Fruit fly (Drosophila melanogaster): ENCODE measurements around the gene CCT1.

CCT1 gene

dm6 chr3R:22526353-22526907 is 35.2 kb upstream of the CCT1 start (continued):
- TF ChIP-seq Ada2b (GFP tag; IDR thresholded peaks at IDR 0.05) (peak; percentile 13; the same call in 1 of the 2 replicates), Hand (GFP tag; optimal IDR thresholded peaks at IDR 0.05) (no peak), CG11093 (GFP tag; IDR thresholded peaks at IDR 0.05) (no peak), fd3F (GFP tag; optimal IDR thresholded peaks at IDR 0.05) (no peak), Ets65A (GFP tag) (peak; percentile 93), jing (GFP tag; optimal IDR thresholded peaks at IDR 0.05) (no peak), CG17829 (tag; optimal IDR thresholded peaks at IDR 0.05) (peak; percentile 18), mam (GFP tag; optimal IDR thresholded peaks at IDR 0.05) (peak; percentile 41), tgo (GFP tag; IDR thresholded peaks at IDR 0.05) (no peak), CG32532 (GFP tag; IDR thresholded peaks at IDR 0.05) (peak; percentile 40; the same call in 1 of the 2 replicates), ato (GFP tag; IDR thresholded peaks at IDR 0.05; ENCODE audit: partially characterized antibody) (no peak), ranshi (GFP tag; IDR thresholded peaks at IDR 0.05) (peak; percentile 42; the same call in 1 of the 2 replicates), CG8290 (GFP tag; optimal IDR thresholded peaks at IDR 0.05) (no peak), CG8290 (tag; optimal IDR thresholded peaks at IDR 0.05) (peak in 1 of 2 experiments; percentile 42), CG7963 (GFP tag; IDR thresholded peaks at IDR 0.05; ENCODE audit: partially characterized antibody) (no peak), sens (GFP tag) (peak; percentile 72), CG12299 (tag; optimal IDR thresholded peaks at IDR 0.05) (no peak), CG18262 (tag; optimal IDR thresholded peaks at IDR 0.05) (peak; percentile 49), scrt (GFP tag; optimal IDR thresholded peaks at IDR 0.05) (no peak), Drgx (GFP tag; IDR thresholded peaks at IDR 0.05) (0 out of 2 replicates have a peak, but pooled peaks have one; percentile 19), nmo (GFP tag; optimal IDR thresholded peaks at IDR 0.05) (peak; percentile 42), trem (tag; optimal IDR thresholded peaks at IDR 0.05) (no peak), gcm (GFP tag; optimal IDR thresholded peaks at IDR 0.05) (no peak), CG17328 (GFP tag; IDR thresholded peaks at IDR 0.05) (peak; percentile 22; the same call in 1 of the 2 replicates), rib (GFP tag; IDR thresholded peaks at IDR 0.05) (no peak), CG10431 (GFP tag; optimal IDR thresholded peaks at IDR 0.05) (no peak), CG9215 (GFP tag; IDR thresholded peaks at IDR 0.05) (no peak), bsh (GFP tag; optimal IDR thresholded peaks at IDR 0.05) (no peak), pan (optimal IDR thresholded peaks at IDR 0.05) (no peak), pan (GFP tag; optimal IDR thresholded peaks at IDR 0.05 in 1 of 2, IDR thresholded peaks at IDR 0.05 in 1 of 2) (peak in 1 of 2 experiments; percentile 59), tup (GFP tag; optimal IDR thresholded peaks at IDR 0.05) (no peak), MBD-R2 (GFP tag; IDR thresholded peaks at IDR 0.05) (no peak; the same call in 1 of the 2 replicates), ssp (GFP tag; IDR thresholded peaks at IDR 0.05) (0 out of 2 replicates have a peak, but pooled peaks have one; percentile 15), gro (GFP tag; optimal IDR thresholded peaks at IDR 0.05) (no peak), CG12155 (GFP tag; optimal IDR thresholded peaks at IDR 0.05) (peak; percentile 46), CG2120 (GFP tag; optimal IDR thresholded peaks at IDR 0.05) (peak; percentile 42), CG11560 (tag; IDR thresholded peaks at IDR 0.05) (no peak), CG34224 (GFP tag; IDR thresholded peaks at IDR 0.05; ENCODE audit: partially characterized antibody) (no peak), h (optimal IDR thresholded peaks at IDR 0.05) (no peak), exex (tag; optimal IDR thresholded peaks at IDR 0.05) (peak; percentile 28), CG13287 (GFP tag; IDR thresholded peaks at IDR 0.05; ENCODE audit: partially characterized antibody) (no peak), CG13424 (tag; optimal IDR thresholded peaks at IDR 0.05) (peak; percentile 21), CG7372 (GFP tag; IDR thresholded peaks at IDR 0.05) (peak; percentile 7; the same call in 1 of the 2 replicates), CG4360 (GFP tag; IDR thresholded peaks at IDR 0.05) (no peak), CoRest (tag; optimal IDR thresholded peaks at IDR 0.05) (peak; percentile 19), Atf6 (GFP tag; IDR thresholded peaks at IDR 0.05) (0 out of 2 replicates have a peak, but pooled peaks have one; percentile 7), Abd-B (GFP tag; optimal IDR thresholded peaks at IDR 0.05) (peak; percentile 45), z (GFP tag; IDR thresholded peaks at IDR 0.05) (0 out of 3 replicates have a peak, but pooled peaks have one; percentile 20), Sox102F (GFP tag; optimal IDR thresholded peaks at IDR 0.05) (no peak), ci (GFP tag; IDR thresholded peaks at IDR 0.05) (no peak), CG4854 (GFP tag; optimal IDR thresholded peaks at IDR 0.05) (no peak)
